Fruit fly (Drosophila melanogaster): ENCODE results near the gene miple1.

DNA sequence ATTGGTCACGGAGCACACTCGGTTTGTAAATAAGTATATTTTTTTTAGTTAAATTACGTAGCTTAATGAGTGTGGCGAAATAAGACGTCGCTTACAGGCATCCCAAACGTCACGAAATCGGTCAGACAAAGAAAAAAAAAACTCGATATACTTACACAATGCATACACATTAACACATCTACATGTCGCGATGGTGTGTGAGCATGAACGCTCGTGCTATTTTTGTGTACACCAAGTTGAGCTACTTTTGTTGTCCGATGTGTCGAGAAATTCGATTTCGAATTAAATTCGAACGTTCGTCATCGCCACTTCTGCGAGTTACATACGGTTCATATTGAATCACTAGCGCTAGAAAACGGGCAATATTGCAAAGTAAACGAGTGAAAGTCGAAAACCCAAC is 42.0 kb upstream of the miple1 start:
- peak; percentile 7 for TF ChIP-seq Hr83 (GFP tag; optimal IDR thresholded peaks at IDR 0.05; ENCODE audit: poor library complexity, severe bottlenecking)
- no peak for TF ChIP-seq br (GFP tag; optimal IDR thresholded peaks at IDR 0.05)
- no peak for TF ChIP-seq psq (GFP tag; optimal IDR thresholded peaks at IDR 0.05)

Data from whole organism, wandering third instar larva.